Worm (Caenorhabditis elegans) whole organism, L1 larva: ENCODE data around the gene scl-19.
"Not testable (repeated sequence)": the region's sequence is repeated elsewhere in the genome, so short reads cannot be mapped to it uniquely, and the experiment has no call there.

Experiments
- F16B12.6 ChIP-seq: fragments of 150-350 bp; optimal IDR thresholded peaks from 2 replicates; lab custom pipeline; 2014; ENCODE audit warnings: missing biosample characterization, missing genetic modification characterization
- Y116A8C.19 ChIP-seq: sonication (generic microtip); optimal IDR thresholded peaks from 2 replicates; lab custom pipeline; 2016; ENCODE audit warnings: missing compliant biosample characterization, missing genetic modification characterization, borderline replicate concordance
- alr-1 ChIP-seq: fragments of 200-800 bp; sonication (Bioruptor generic); optimal IDR thresholded peaks from 2 replicates; lab custom pipeline; 2018; ENCODE audit warnings: borderline replicate concordance, mild to moderate bottlenecking, missing genetic modification characterization, missing compliant biosample characterization
- ama-1 ChIP-seq: fragments of 150-350 bp; optimal IDR thresholded peaks from 2 replicates; lab custom pipeline; 2014
- ceh-8 ChIP-seq: fragments of 200-800 bp; sonication (Bioruptor generic); optimal IDR thresholded peaks from 2 replicates; lab custom pipeline; 2018; ENCODE audit warnings: mild to moderate bottlenecking, missing genetic modification characterization, moderate library complexity, missing compliant biosample characterization
- ceh-90 ChIP-seq: sonication (generic microtip); optimal IDR thresholded peaks from 2 replicates; lab custom pipeline; 2016; ENCODE audit warnings: missing genetic modification characterization, missing compliant biosample characterization
- dpl-1 ChIP-seq, 3 experiments: fragments of 150-350 bp in 2 of 3; sonication (generic microtip) in 1 of 3; optimal IDR thresholded peaks; 2 replicates each; lab custom pipeline; 2014 to 2017; ENCODE audit warnings: missing biosample characterization in 3 of 3, missing genetic modification characterization in 3 of 3, missing genetic modification reagents in 3 of 3
- efl-1 ChIP-seq, 4 experiments: fragments of 150-350 bp; optimal IDR thresholded peaks in 3 of 4; peaks in 1 of 4; 1 replicate in 1 of 4; 2 replicates in 3 of 4; lab custom pipeline; 2014; ENCODE audit warnings: missing biosample characterization in 2 of 4, missing genetic modification characterization in 2 of 4, missing genetic modification reagents in 2 of 4
- elt-2 ChIP-seq: sonication (generic microtip); optimal IDR thresholded peaks from 2 replicates; lab custom pipeline; 2016; ENCODE audit warnings: missing genetic modification characterization, mild to moderate bottlenecking, inconsistent platforms, missing compliant biosample characterization, missing genetic modification reagents
- ets-5 ChIP-seq: fragments of 200-800 bp; sonication (Bioruptor generic); IDR thresholded peaks from 2 replicates; pipeline ENCODE4 v1.3.6; 2022; ENCODE audit warnings: missing genetic modification characterization, missing compliant biosample characterization
- fkh-4 ChIP-seq: sonication (generic microtip); optimal IDR thresholded peaks from 2 replicates; lab custom pipeline; 2016; ENCODE audit warnings: missing compliant biosample characterization, missing genetic modification characterization, borderline replicate concordance
- fos-1 ChIP-seq: fragments of 150-350 bp; optimal IDR thresholded peaks from 2 replicates; lab custom pipeline; 2014; ENCODE audit warnings: missing biosample characterization, missing genetic modification characterization
- grh-1 ChIP-seq: fragments of 200-800 bp; sonication (Bioruptor generic); IDR thresholded peaks from 2 replicates; pipeline ENCODE4 v1.3.6; 2022; ENCODE audit warnings: missing genetic modification reagents, missing genetic modification characterization, missing compliant biosample characterization
- hlh-17 ChIP-seq: fragments of 200-800 bp; sonication (Bioruptor generic); optimal IDR thresholded peaks from 2 replicates; lab custom pipeline; 2018; ENCODE audit warnings: missing genetic modification characterization, mild to moderate bottlenecking, missing compliant biosample characterization, moderate library complexity, borderline replicate concordance
- irx-1 ChIP-seq: sonication (generic microtip); optimal IDR thresholded peaks from 2 replicates; lab custom pipeline; 2016; ENCODE audit warnings: missing genetic modification characterization, missing compliant biosample characterization
- lin-13 ChIP-seq: fragments of 150-350 bp; optimal IDR thresholded peaks from 2 replicates; lab custom pipeline; 2014; ENCODE audit warnings: missing biosample characterization, missing genetic modification reagents, missing genetic modification characterization
- lin-15B ChIP-seq: fragments of 150-350 bp; sonication (generic microtip); optimal IDR thresholded peaks from 3 replicates; lab custom pipeline; 2014; ENCODE audit warnings: missing biosample characterization, missing genetic modification characterization
- lin-39 ChIP-seq: fragments of 150-350 bp; optimal IDR thresholded peaks from 2 replicates; lab custom pipeline; 2014; ENCODE audit warnings: missing biosample characterization, missing genetic modification reagents, missing genetic modification characterization
- lir-3 ChIP-seq: sonication (generic microtip); optimal IDR thresholded peaks from 2 replicates; lab custom pipeline; 2016; ENCODE audit warnings: mild to moderate bottlenecking, missing genetic modification characterization, moderate library complexity, missing compliant biosample characterization; ENCODE audit not compliant: poor library complexity
- lsy-2 ChIP-seq, 2 experiments: fragments of 150-350 bp; optimal IDR thresholded peaks; 2 replicates each; lab custom pipeline; 2014; ENCODE audit warnings: missing biosample characterization in 2 of 2, missing genetic modification characterization in 2 of 2
- mep-1 ChIP-seq: fragments of 150-350 bp; optimal IDR thresholded peaks from 2 replicates; lab custom pipeline; 2014; ENCODE audit warnings: missing biosample characterization, missing genetic modification characterization
- nhr-11 ChIP-seq: fragments of 150-350 bp; optimal IDR thresholded peaks from 2 replicates; lab custom pipeline; 2014; ENCODE audit warnings: missing biosample characterization, missing genetic modification characterization
- nhr-12 ChIP-seq: sonication (generic microtip); optimal IDR thresholded peaks from 2 replicates; lab custom pipeline; 2017; ENCODE audit warnings: missing biosample characterization, missing genetic modification characterization
- nhr-20 ChIP-seq: sonication (generic microtip); optimal IDR thresholded peaks from 2 replicates; lab custom pipeline; 2016; ENCODE audit warnings: mild to moderate bottlenecking, missing genetic modification characterization, missing compliant biosample characterization
- nhr-28 ChIP-seq: fragments of 150-350 bp; optimal IDR thresholded peaks from 2 replicates; lab custom pipeline; 2014; ENCODE audit warnings: missing biosample characterization, missing genetic modification characterization
- nhr-71 ChIP-seq: sonication (generic microtip); optimal IDR thresholded peaks from 2 replicates; lab custom pipeline; 2016; ENCODE audit warnings: mild to moderate bottlenecking, missing genetic modification characterization, moderate library complexity, missing compliant biosample characterization
- nhr-76 ChIP-seq: sonication (generic microtip); optimal IDR thresholded peaks from 2 replicates; lab custom pipeline; 2017; ENCODE audit warnings: missing biosample characterization, missing genetic modification characterization
- nhr-77 ChIP-seq: fragments of 150-350 bp; optimal IDR thresholded peaks from 2 replicates; lab custom pipeline; 2014; ENCODE audit warnings: missing biosample characterization, missing genetic modification characterization
- nhr-84 ChIP-seq: sonication (generic microtip); optimal IDR thresholded peaks from 2 replicates; lab custom pipeline; 2017; ENCODE audit warnings: missing biosample characterization, missing genetic modification characterization
- nhr-85 ChIP-seq: sonication (generic microtip); peaks from one replicate; lab custom pipeline; 2016; ENCODE audit warnings: missing genetic modification characterization, inconsistent platforms, missing compliant biosample characterization
- nhr-90 ChIP-seq: sonication (generic microtip); optimal IDR thresholded peaks from 2 replicates; lab custom pipeline; 2016; ENCODE audit warnings: mild to moderate bottlenecking, missing genetic modification characterization, missing compliant biosample characterization; ENCODE audit not compliant: poor library complexity
- pqm-1 ChIP-seq: sonication (generic microtip); optimal IDR thresholded peaks from 3 replicates; lab custom pipeline; 2017; ENCODE audit warnings: missing biosample characterization, missing genetic modification characterization
- rnt-1 ChIP-seq: sonication (generic microtip); optimal IDR thresholded peaks from 2 replicates; lab custom pipeline; 2016; ENCODE audit warnings: mild to moderate bottlenecking, missing genetic modification characterization, moderate library complexity, missing compliant biosample characterization
- sox-4 ChIP-seq: sonication (generic microtip); optimal IDR thresholded peaks from 2 replicates; lab custom pipeline; 2016; ENCODE audit warnings: missing genetic modification characterization, missing compliant biosample characterization
- tlp-1 ChIP-seq: fragments of 150-350 bp; optimal IDR thresholded peaks from 2 replicates; lab custom pipeline; 2014; ENCODE audit warnings: missing biosample characterization, missing genetic modification characterization
- unc-62 ChIP-seq: fragments of 150-350 bp; optimal IDR thresholded peaks from 2 replicates; lab custom pipeline; 2014; ENCODE audit warnings: missing biosample characterization, missing genetic modification reagents, missing genetic modification characterization
- unc-98 ChIP-seq: fragments of 200-800 bp; sonication (Bioruptor generic); IDR thresholded peaks from 2 replicates; pipeline ENCODE4 v1.3.6; 2022; ENCODE audit warnings: missing genetic modification characterization, missing compliant biosample characterization
- xbp-1 ChIP-seq: sonication (generic microtip); optimal IDR thresholded peaks from 2 replicates; lab custom pipeline; 2016; ENCODE audit warnings: missing genetic modification characterization, missing compliant biosample characterization
- zag-1 ChIP-seq: fragments of 150-350 bp; optimal IDR thresholded peaks from 2 replicates; lab custom pipeline; 2014; ENCODE audit warnings: missing biosample characterization, missing genetic modification characterization
- ztf-4 ChIP-seq: fragments of 150-350 bp; optimal IDR thresholded peaks from 2 replicates; lab custom pipeline; 2014; ENCODE audit warnings: missing biosample characterization, missing genetic modification characterization

The scl-19 gene

DNA sequence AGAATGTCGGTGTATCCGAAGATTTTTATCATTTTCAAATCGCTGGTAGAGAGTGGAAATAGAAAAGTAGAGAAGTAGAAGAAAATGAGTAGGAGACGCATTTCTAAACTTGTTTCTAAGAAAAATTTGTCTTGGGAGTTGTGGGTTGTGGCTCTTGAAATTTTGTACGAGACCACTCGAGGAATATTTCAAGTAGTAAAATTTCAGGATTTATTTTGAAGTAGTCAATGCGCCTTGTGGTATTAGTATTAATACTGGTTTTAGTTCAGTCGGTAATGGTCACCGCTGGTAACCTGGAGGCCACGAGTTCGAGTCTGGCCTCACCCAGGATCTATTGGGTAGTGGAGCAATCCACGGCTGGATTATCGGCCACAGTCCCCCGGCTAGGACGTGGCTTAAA lies 16.9 kb downstream of the scl-19 start, which contains the start of gene clec-252:
clec-252 (minus strand) TSS at position 101 of the 400 bp plus-strand sequence.
- TF ChIP-seq ets-5 (GFP tag; lab: Robert Waterston, UW) (no peak), unc-62 (GFP tag; lab: Kevin White, UChicago) (no peak), nhr-84 (tag; lab: Kevin White, UChicago) (no peak), nhr-76 (tag; lab: Kevin White, UChicago) (no peak), tlp-1 (no peak), elt-2 (tag; lab: Kevin White, UChicago) (no peak), ceh-90 (tag; lab: Kevin White, UChicago) (no peak), lsy-2 (tag; optimal IDR thresholded peaks at IDR 0.05; lab: Kevin White, UChicago) (no peak), Y116A8C.19 (tag; lab: Kevin White, UChicago) (no peak), F16B12.6 (tag; lab: Kevin White, UChicago) (no peak), nhr-71 (no peak), nhr-11 (tag; lab: Kevin White, UChicago) (no peak), xbp-1 (tag; lab: Kevin White, UChicago) (no peak), nhr-12 (tag; lab: Kevin White, UChicago) (no peak), mep-1 (tag; lab: Kevin White, UChicago) (no peak), fkh-4 (no peak), nhr-90 (no peak)
- TF ChIP-seq, all 84 proteins: peak for 0

- no peak for TF ChIP-seq irx-1 (tag; lab: Kevin White, UChicago)
- TF ChIP-seq ceh-8 (GFP tag; lab: Kevin White, UChicago), result no peak
- TF ChIP-seq elt-2 (tag; lab: Kevin White, UChicago), result no peak
- no peak for TF ChIP-seq tlp-1
- no peak for TF ChIP-seq nhr-11 (tag; lab: Kevin White, UChicago)
Measured at ce11 chrV:18750445-18750844, 18.7 kb downstream of the scl-19 start, which contains the start of the genes F11D11.21 and F11D11.12. Gene F11D11.21, minus strand, starts transcription at chrV:18750545. Gene F11D11.12, minus strand, starts transcription at chrV:18750682.

DNA sequence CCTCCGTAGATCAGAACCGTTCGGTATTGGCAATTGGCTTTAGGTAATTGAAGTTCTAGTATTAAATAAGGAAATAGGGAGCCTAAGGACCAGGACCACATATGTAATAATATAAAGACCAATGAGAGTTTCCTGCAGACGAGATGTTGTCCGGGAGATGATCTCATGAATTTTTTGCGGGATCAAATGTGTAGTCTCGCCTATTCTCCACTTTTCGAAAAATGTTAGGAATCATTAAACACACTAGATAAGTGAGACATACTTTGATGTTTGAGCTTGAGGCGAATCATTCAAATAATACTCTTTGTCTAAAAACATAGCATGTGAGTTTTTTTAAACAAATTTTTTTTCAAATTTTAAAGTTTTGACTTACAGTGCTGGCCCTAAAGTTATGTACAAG lies 21.2 kb downstream of the scl-19 start, which contains the start of gene F11D11.6:
F11D11.6 (minus strand) TSS at position 101 of the 400 bp plus-strand sequence.
- TF ChIP-seq lir-3 (tag; lab: Kevin White, UChicago) (no peak), ztf-4 (tag; lab: Kevin White, UChicago) (no peak), pqm-1 (no peak), nhr-77 (tag; lab: Kevin White, UChicago) (no peak), lin-39 (tag; lab: Kevin White, UChicago) (no peak), zag-1 (tag; lab: Kevin White, UChicago) (no peak)

- not testable (repeated sequence) for TF ChIP-seq dpl-1 (GFP tag; optimal IDR thresholded peaks at IDR 0.05; lab: Kevin White, UChicago); ama-1; sox-4 (tag; lab: Kevin White, UChicago)
Measured at ce11 chrV:18754328-18754727, 22.5 kb downstream of the scl-19 start, which contains the start of gene clec-254. Gene clec-254, minus strand, starts transcription at chrV:18754428.

- TF ChIP-seq nhr-85 (tag; lab: Kevin White, UChicago) (no peak), lin-13 (GFP tag; lab: Kevin White, UChicago) (no peak), Y116A8C.19 (tag; lab: Kevin White, UChicago) (no peak), F16B12.6 (tag; lab: Kevin White, UChicago) (no peak)
Measured at ce11 chrV:18760174-18760573, 28.4 kb downstream of the scl-19 start, which contains the start of gene F11D11.3. Gene F11D11.3, minus strand, starts transcription at chrV:18760274.

DNA sequence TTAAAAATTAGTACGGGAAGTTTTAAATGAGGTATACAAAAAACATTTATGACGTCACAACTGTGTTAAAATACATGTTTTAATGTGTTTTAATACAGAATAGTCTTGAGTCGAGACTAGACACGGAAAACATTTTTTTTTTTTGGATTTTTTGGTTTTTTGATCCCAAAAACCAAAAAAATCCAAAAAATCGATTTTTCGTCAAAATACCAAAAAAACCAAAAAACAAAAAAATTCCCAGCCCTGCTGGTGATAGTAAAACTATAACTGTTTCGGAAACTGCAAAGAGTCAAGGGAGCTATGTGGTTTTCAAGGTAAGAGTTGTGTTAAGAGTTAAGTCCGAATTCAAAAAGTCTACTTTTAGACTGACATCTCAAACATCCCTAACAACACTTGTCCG lies 29.3 kb downstream of the scl-19 start, which contains the start of gene F11D11.4:
F11D11.4 (plus strand) TSS at position 301 of the 400 bp plus-strand sequence.
- TF ChIP-seq efl-1 (optimal IDR thresholded peaks at IDR 0.05; lab: Kevin White, UChicago) (no peak), efl-1 (GFP tag; optimal IDR thresholded peaks at IDR 0.05 in 1 of 2; lab: Kevin White, UChicago) (no peak), rnt-1 (no peak), nhr-20 (tag; lab: Kevin White, UChicago) (no peak), ceh-90 (tag; lab: Kevin White, UChicago) (no peak), lin-15B (tag; lab: Kevin White, UChicago) (no peak), dpl-1 (GFP tag; optimal IDR thresholded peaks at IDR 0.05; lab: Kevin White, UChicago) (no peak), ets-5 (GFP tag; lab: Robert Waterston, UW) (no peak), grh-1 (GFP tag; lab: Robert Waterston, UW) (no peak), lsy-2 (tag; optimal IDR thresholded peaks at IDR 0.05; lab: Kevin White, UChicago) (no peak), unc-98 (GFP tag; lab: Robert Waterston, UW) (no peak), nhr-71 (no peak), fos-1 (tag; lab: Kevin White, UChicago) (no peak), alr-1 (tag; lab: Kevin White, UChicago) (no peak), nhr-28 (tag; lab: Kevin White, UChicago) (no peak), unc-62 (GFP tag; lab: Kevin White, UChicago) (no peak), hlh-17 (GFP tag; lab: Kevin White, UChicago) (no peak), ceh-8 (GFP tag; lab: Kevin White, UChicago) (no peak), nhr-76 (tag; lab: Kevin White, UChicago) (no peak)
- TF ChIP-seq, all 84 proteins: peak for 0
